Worm (Caenorhabditis elegans) whole organism, young adult: Measurements from ENCODE around the gene mbk-2.

ENCODE experiments used
- C17E4.6 ChIP-seq: fragments of 200-800 bp; sonication (Bioruptor generic); IDR thresholded peaks from 2 replicates; pipeline ENCODE4 v1.3.6; 2022; ENCODE audit warnings: missing genetic modification reagents, missing genetic modification characterization, missing compliant biosample characterization
- ama-1 ChIP-seq, 3 experiments: fragments of 150-350 bp in 1 of 3; sonication (generic microtip) in 2 of 3; optimal IDR thresholded peaks; 2 replicates each; lab custom pipeline; 2014 to 2018; ENCODE audit warnings: missing biosample characterization in 2 of 3, missing genetic modification characterization in 2 of 3, missing genetic modification reagents in 2 of 3

ce11 chrIV:12965074-12965473 lies 43.9 kb upstream of the mbk-2 start, which contains the start of gene dod-22:
- TF ChIP-seq C17E4.6 (GFP tag; lab: Robert Waterston, UW) = no peak
- no peak for TF ChIP-seq ama-1 (optimal IDR thresholded peaks at IDR 0.05; lab: Kevin White, UChicago)
- TF ChIP-seq ama-1 (GFP tag; optimal IDR thresholded peaks at IDR 0.05; lab: Kevin White, UChicago) = no peak
